Fruit fly (Drosophila melanogaster) whole organism, embryonic: ENCODE results near the gene loj.

ENCODE experiments used
- Abd-B ChIP-seq: fragments of 200-800 bp; sonication (Bioruptor generic); optimal IDR thresholded peaks from 2 replicates; lab custom pipeline; 2018; ENCODE audit warnings: missing biosample characterization, mild to moderate bottlenecking, missing genetic modification characterization, moderate library complexity
- CG14710 ChIP-seq: fragments of 200-800 bp; sonication (Bioruptor generic); optimal IDR thresholded peaks from 3 replicates; lab custom pipeline; 2019; ENCODE audit warnings: missing biosample characterization, mild to moderate bottlenecking, missing genetic modification characterization, moderate library complexity
- CG15011 ChIP-seq: fragments of 200-800 bp; sonication (Bioruptor generic); optimal IDR thresholded peaks from 3 replicates; lab custom pipeline; 2018; ENCODE audit warnings: missing biosample characterization, mild to moderate bottlenecking, missing genetic modification characterization
- CG15514 ChIP-seq: fragments of 200-800 bp; sonication (Bioruptor generic); optimal IDR thresholded peaks from 3 replicates; lab custom pipeline; 2017; ENCODE audit warnings: missing biosample characterization, missing genetic modification characterization, mild to moderate bottlenecking, moderate library complexity, missing genetic modification reagents
- CG17385 ChIP-seq: fragments of 200-800 bp; sonication (Bioruptor generic); optimal IDR thresholded peaks from 3 replicates; lab custom pipeline; 2018; ENCODE audit warnings: missing biosample characterization, mild to moderate bottlenecking, missing genetic modification characterization
- CG17829 ChIP-seq: fragments of 200-800 bp; optimal IDR thresholded peaks from 2 replicates; lab custom pipeline; 2019; ENCODE audit warnings: missing biosample characterization, mild to moderate bottlenecking, missing genetic modification characterization, moderate library complexity
- CG18476 ChIP-seq: fragments of 200-800 bp; sonication (Bioruptor generic); optimal IDR thresholded peaks from 2 replicates; lab custom pipeline; 2016; ENCODE audit warnings: missing biosample characterization, mild to moderate bottlenecking, missing genetic modification characterization
- CG2120 ChIP-seq: fragments of 200-800 bp; sonication (Bioruptor generic); optimal IDR thresholded peaks from 3 replicates; lab custom pipeline; 2016; ENCODE audit warnings: missing biosample characterization, missing genetic modification characterization
- CG2712 ChIP-seq: fragments of 200-800 bp; optimal IDR thresholded peaks from 3 replicates; lab custom pipeline; 2019; ENCODE audit warnings: missing biosample characterization, mild to moderate bottlenecking, missing genetic modification characterization, moderate library complexity
- CG30403 ChIP-seq: fragments of 200-800 bp; sonication (Bioruptor generic); optimal IDR thresholded peaks from 3 replicates; lab custom pipeline; 2016; ENCODE audit warnings: missing biosample characterization, missing genetic modification characterization
- CG31365 ChIP-seq: fragments of 200-800 bp; sonication (Bioruptor generic); optimal IDR thresholded peaks from 2 replicates; lab custom pipeline; 2018; ENCODE audit warnings: missing biosample characterization, mild to moderate bottlenecking, missing genetic modification characterization
- CG32767 ChIP-seq: fragments of 200-800 bp; sonication (Bioruptor generic); IDR thresholded peaks from 2 replicates; pipeline ENCODE4 v1.3.6; 2022; ENCODE audit warnings: missing biosample characterization, missing genetic modification characterization
- CG32772 ChIP-seq: fragments of 200-800 bp; sonication (Bioruptor generic); IDR thresholded peaks from 2 replicates; pipeline ENCODE4 v1.3.6; 2022; ENCODE audit warnings: missing biosample characterization, missing genetic modification characterization
- CG4617 ChIP-seq: fragments of 200-800 bp; sonication (Bioruptor generic); optimal IDR thresholded peaks from 3 replicates; lab custom pipeline; 2016; ENCODE audit warnings: missing biosample characterization, missing genetic modification characterization, borderline replicate concordance
- CG8478 ChIP-seq: fragments of >200 bp; optimal IDR thresholded peaks from 2 replicates; lab custom pipeline; 2018
- CG9876 ChIP-seq: fragments of 200-800 bp; sonication (Bioruptor generic); optimal IDR thresholded peaks from 2 replicates; lab custom pipeline; 2016; ENCODE audit warnings: missing biosample characterization, missing genetic modification characterization
- CHES-1-like ChIP-seq: fragments of 200-800 bp; sonication (Bioruptor generic); optimal IDR thresholded peaks from 2 replicates; lab custom pipeline; 2016; ENCODE audit warnings: missing biosample characterization, missing genetic modification characterization
- CoRest ChIP-seq: fragments of 200-800 bp; sonication (Bioruptor generic); optimal IDR thresholded peaks from 3 replicates; lab custom pipeline; 2018; ENCODE audit warnings: missing biosample characterization, mild to moderate bottlenecking, missing genetic modification characterization, moderate library complexity
- Dad ChIP-seq: fragments of 200-800 bp; sonication (Bioruptor generic); optimal IDR thresholded peaks from 3 replicates; lab custom pipeline; 2016; ENCODE audit warnings: missing biosample characterization, missing genetic modification characterization
- Dref ChIP-seq: fragments of 200-800 bp; sonication (Bioruptor generic); IDR thresholded peaks from 2 replicates; pipeline ENCODE4 v1.3.6; 2022; ENCODE audit warnings: missing biosample characterization, missing genetic modification characterization
- Ets65A ChIP-seq: fragments of 200-800 bp; sonication (Bioruptor generic); peaks from one replicate; lab custom pipeline; 2016; ENCODE audit warnings: missing biosample characterization, missing genetic modification characterization
- HLH54F ChIP-seq: fragments of 200-800 bp; sonication (Bioruptor generic); optimal IDR thresholded peaks from 3 replicates; lab custom pipeline; 2016; ENCODE audit warnings: missing biosample characterization, missing genetic modification characterization
- Lhr ChIP-seq: fragments of 200-800 bp; sonication (Bioruptor generic); optimal IDR thresholded peaks from 3 replicates; lab custom pipeline; 2017; ENCODE audit warnings: mild to moderate bottlenecking, missing biosample characterization, missing genetic modification reagents, missing genetic modification characterization
- Lpt ChIP-seq: fragments of >200 bp; optimal IDR thresholded peaks from 2 replicates; lab custom pipeline; 2018; ENCODE audit warnings: missing biosample characterization, missing genetic modification characterization
- MBD-R2 ChIP-seq: fragments of 200-800 bp; sonication (Bioruptor generic); IDR thresholded peaks from 2 replicates; pipeline ENCODE4 v1.3.6; 2022; ENCODE audit warnings: missing biosample characterization, missing genetic modification characterization
- NC2α ChIP-seq: fragments of 200-800 bp; sonication (Bioruptor generic); optimal IDR thresholded peaks from 2 replicates; lab custom pipeline; 2016; ENCODE audit warnings: missing biosample characterization, missing genetic modification characterization
- Nf-YB ChIP-seq: fragments of 200-800 bp; sonication (Bioruptor generic); optimal IDR thresholded peaks from 3 replicates; lab custom pipeline; 2019; ENCODE audit warnings: missing biosample characterization, mild to moderate bottlenecking, missing genetic modification characterization, moderate library complexity
- Poxn ChIP-seq: fragments of 200-800 bp; sonication (Bioruptor generic); IDR thresholded peaks from 2 replicates; pipeline ENCODE4 v1.3.6; 2022; ENCODE audit warnings: missing biosample characterization, missing genetic modification characterization
- Scr ChIP-seq: fragments of 200-800 bp; sonication (Bioruptor generic); IDR thresholded peaks from 2 replicates; pipeline ENCODE4 v1.3.6; 2022; ENCODE audit warnings: missing biosample characterization, missing genetic modification characterization; ENCODE audit not compliant: partially characterized antibody
- Trl ChIP-seq, 3 experiments: fragments of >200 bp in 2 of 3; fragments of 200-800 bp in 1 of 3; sonication (Bioruptor generic) in 1 of 3; optimal IDR thresholded peaks; 2 replicates in 1 of 3; 3 replicates in 2 of 3; lab custom pipeline; 2016 to 2017; ENCODE audit warnings: missing biosample characterization in 1 of 3, missing genetic modification characterization in 1 of 3
- ab ChIP-seq: fragments of 200-800 bp; sonication (Bioruptor generic); optimal IDR thresholded peaks from 2 replicates; lab custom pipeline; 2016; ENCODE audit warnings: missing biosample characterization, missing genetic modification characterization
- amos ChIP-seq: fragments of 200-800 bp; sonication (Bioruptor generic); IDR thresholded peaks from 2 replicates; pipeline ENCODE4 v1.3.6; 2022; ENCODE audit warnings: missing biosample characterization, missing genetic modification characterization; ENCODE audit not compliant: partially characterized antibody
- bbx ChIP-seq: fragments of 200-800 bp; sonication (Bioruptor generic); IDR thresholded peaks from 2 replicates; pipeline ENCODE4 v1.3.6; 2022; ENCODE audit warnings: missing biosample characterization, missing genetic modification characterization; ENCODE audit not compliant: partially characterized antibody
- chif ChIP-seq, 2 experiments: fragments of 200-800 bp; sonication (Bioruptor generic); optimal IDR thresholded peaks; 3 replicates each; lab custom pipeline; 2016; ENCODE audit warnings: missing biosample characterization in 2 of 2, missing genetic modification characterization in 2 of 2
- dmrt99B ChIP-seq: fragments of 200-800 bp; sonication (Bioruptor generic); optimal IDR thresholded peaks from 2 replicates; lab custom pipeline; 2018; ENCODE audit warnings: missing biosample characterization, mild to moderate bottlenecking, missing genetic modification characterization, moderate library complexity
- ham ChIP-seq: fragments of 200-800 bp; sonication (Bioruptor generic); IDR thresholded peaks from 2 replicates; pipeline ENCODE4 v1.3.6; 2022; ENCODE audit warnings: missing biosample characterization, missing genetic modification characterization
- hb ChIP-seq: fragments of 200-800 bp; sonication (Bioruptor generic); IDR thresholded peaks from 3 replicates; pipeline ENCODE4 v1.3.6; 2022; ENCODE audit warnings: missing biosample characterization, missing genetic modification characterization; ENCODE audit not compliant: partially characterized antibody
- hbn ChIP-seq: fragments of 200-800 bp; sonication (Bioruptor generic); IDR thresholded peaks from 2 replicates; pipeline ENCODE4 v1.3.6; 2022; ENCODE audit warnings: missing biosample characterization, missing genetic modification characterization; ENCODE audit not compliant: partially characterized antibody
- jumu ChIP-seq: fragments of 200-800 bp; sonication (Bioruptor generic); optimal IDR thresholded peaks from 3 replicates; lab custom pipeline; 2016; ENCODE audit warnings: missing biosample characterization, missing genetic modification characterization
- mld ChIP-seq: fragments of 200-800 bp; sonication (Bioruptor generic); IDR thresholded peaks from 3 replicates; pipeline ENCODE4 v1.3.6; 2022; ENCODE audit warnings: missing biosample characterization, missing genetic modification characterization; ENCODE audit not compliant: partially characterized antibody
- nerfin-2 ChIP-seq: fragments of 200-800 bp; sonication (Bioruptor generic); IDR thresholded peaks from 2 replicates; pipeline ENCODE4 v1.3.6; 2022; ENCODE audit warnings: missing biosample characterization, missing genetic modification characterization; ENCODE audit not compliant: partially characterized antibody
- row ChIP-seq: fragments of 200-800 bp; sonication (Bioruptor generic); IDR thresholded peaks from 3 replicates; pipeline ENCODE4 v1.3.6; 2022; ENCODE audit warnings: missing biosample characterization, missing genetic modification characterization
- sd ChIP-seq: fragments of 200-800 bp; sonication (Bioruptor generic); optimal IDR thresholded peaks from 3 replicates; lab custom pipeline; 2018; ENCODE audit warnings: missing biosample characterization, mild to moderate bottlenecking, missing genetic modification characterization, moderate library complexity
- sens ChIP-seq: fragments of 200-800 bp; sonication (Bioruptor generic); peaks from one replicate; lab custom pipeline; 2016; ENCODE audit warnings: missing biosample characterization, missing genetic modification characterization
- shn ChIP-seq: fragments of 200-800 bp; sonication (Bioruptor generic); optimal IDR thresholded peaks from 3 replicates; lab custom pipeline; 2016; ENCODE audit warnings: missing biosample characterization, missing genetic modification characterization
- sqz ChIP-seq: fragments of 200-800 bp; sonication (Bioruptor generic); optimal IDR thresholded peaks from 3 replicates; lab custom pipeline; 2018; ENCODE audit warnings: missing biosample characterization, mild to moderate bottlenecking, missing genetic modification characterization
- tll ChIP-seq, 2 experiments: fragments of 200-800 bp in 1 of 2; fragments of >200 bp in 1 of 2; sonication (Bioruptor generic) in 1 of 2; optimal IDR thresholded peaks; 2 replicates each; lab custom pipeline; 2017 to 2019; ENCODE audit warnings: missing biosample characterization in 2 of 2, missing genetic modification characterization in 2 of 2, mild to moderate bottlenecking in 1 of 2, moderate library complexity in 1 of 2
- ttk ChIP-seq: fragments of 200-800 bp; sonication (Bioruptor generic); IDR thresholded peaks from 2 replicates; pipeline ENCODE4 v2.1.2; 2022; ENCODE audit warnings: missing biosample characterization, missing genetic modification characterization
- tx ChIP-seq: fragments of 200-800 bp; sonication (Bioruptor generic); optimal IDR thresholded peaks from 2 replicates; lab custom pipeline; 2016; ENCODE audit warnings: missing biosample characterization, missing genetic modification characterization
- wek ChIP-seq: fragments of 200-800 bp; sonication (Bioruptor generic); optimal IDR thresholded peaks from 3 replicates; lab custom pipeline; 2018; ENCODE audit warnings: missing biosample characterization, mild to moderate bottlenecking, missing genetic modification characterization, moderate library complexity

The loj gene

DNA sequence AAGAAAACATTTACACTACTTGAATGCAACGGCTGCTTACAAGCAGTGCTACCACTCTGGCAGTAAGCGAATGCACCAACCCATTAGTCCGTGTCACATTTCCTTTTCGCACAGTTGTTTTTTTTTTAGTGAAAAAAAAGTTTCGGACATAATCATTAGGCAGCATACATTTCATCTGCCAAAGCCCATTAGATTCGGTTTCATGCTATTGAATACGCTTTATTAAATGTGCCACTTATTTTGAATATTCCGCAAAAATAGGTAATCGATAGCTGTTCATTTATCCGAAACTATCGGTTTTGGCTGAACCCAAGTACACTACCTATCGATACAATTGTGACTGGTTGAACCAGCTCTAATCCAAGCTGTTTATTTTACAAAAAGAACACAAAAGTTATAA, 40.0 kb upstream of the loj start, which contains the start of gene tant (continued):
- TF ChIP-seq wek (GFP tag; lab: Kevin White, UChicago), result no peak
- no peak for TF ChIP-seq ab (GFP tag; lab: Kevin White, UChicago)
- peak; percentile 8 for TF ChIP-seq CG17829
- peak; percentile 95 for TF ChIP-seq CG31365 (tag; lab: Kevin White, UChicago)
- peak; percentile 96 for TF ChIP-seq Ets65A (GFP tag; lab: Kevin White, UChicago)
- no peak for TF ChIP-seq ttk (GFP tag; lab: Robert Waterston, UW)
- peak; percentile 85 for TF ChIP-seq bbx (GFP tag; lab: Robert Waterston, UW)
- peak; percentile 75 for TF ChIP-seq sens
- no peak for TF ChIP-seq CG15011 (GFP tag; lab: Kevin White, UChicago)
- peak; percentile 66 for TF ChIP-seq CoRest
- TF ChIP-seq chif (GFP tag; optimal IDR thresholded peaks at IDR 0.05; lab: Kevin White, UChicago), result peak in 1 of 2 experiments; percentile 13
- TF ChIP-seq hb (GFP tag; lab: Robert Waterston, UW), result peak; percentile 81
- TF ChIP-seq CG14710 (tag; lab: Kevin White, UChicago), result peak; percentile 99
- TF ChIP-seq CG8478 (lab: Kevin White, UChicago), result peak; percentile 96
- TF ChIP-seq CG30403 (GFP tag; lab: Kevin White, UChicago), result peak; percentile 6
- TF ChIP-seq shn, result peak; percentile 16
- no peak for TF ChIP-seq CG18476 (GFP tag; lab: Kevin White, UChicago)
- peak; percentile 51 for TF ChIP-seq MBD-R2 (GFP tag; lab: Robert Waterston, UW)
- peak; percentile 26; the same call in 1 of the 3 replicates for TF ChIP-seq row (GFP tag; lab: Robert Waterston, UW)
- peak; percentile 16 for TF ChIP-seq CG2120 (GFP tag; lab: Kevin White, UChicago)
- no peak for TF ChIP-seq dmrt99B
- TF ChIP-seq hbn (GFP tag; lab: Robert Waterston, UW), result peak; percentile 79
- peak; percentile 30 for TF ChIP-seq jumu (GFP tag; lab: Kevin White, UChicago)
- TF ChIP-seq CG32772 (GFP tag; lab: Robert Waterston, UW), result no peak
- TF ChIP-seq Lhr, result peak; percentile 74
- peak; percentile 82 for TF ChIP-seq nerfin-2
- TF ChIP-seq mld (GFP tag; lab: Robert Waterston, UW), result peak; percentile 79
- TF ChIP-seq Trl (optimal IDR thresholded peaks at IDR 0.05; lab: Kevin White, UChicago), result no peak
- TF ChIP-seq Trl (GFP tag; optimal IDR thresholded peaks at IDR 0.05; lab: Kevin White, UChicago), result no peak
- TF ChIP-seq ham, result no peak
- TF ChIP-seq Poxn (GFP tag; lab: Robert Waterston, UW), result no peak
- TF ChIP-seq amos (GFP tag; lab: Robert Waterston, UW), result peak; percentile 92
- TF ChIP-seq Abd-B (GFP tag; lab: Kevin White, UChicago), result peak; percentile 43
- TF ChIP-seq CHES-1-like (GFP tag; lab: Kevin White, UChicago), result peak; percentile 53
- peak; percentile 36 for TF ChIP-seq CG9876 (GFP tag; lab: Kevin White, UChicago)
- TF ChIP-seq tll (GFP tag; optimal IDR thresholded peaks at IDR 0.05; lab: Kevin White, UChicago), result peak; percentile 7 to 33
- TF ChIP-seq Dad, result peak; percentile 15
- no peak for TF ChIP-seq CG32767 (GFP tag; lab: Robert Waterston, UW)
- TF ChIP-seq HLH54F (GFP tag; lab: Kevin White, UChicago), result no peak
- peak; percentile 91 for TF ChIP-seq CG15514 (GFP tag; lab: Kevin White, UChicago)
- peak; percentile 84 for TF ChIP-seq Dref
- no peak for TF ChIP-seq CG17385
- TF ChIP-seq CG2712 (tag; lab: Kevin White, UChicago), result peak; percentile 22
- TF ChIP-seq Nf-YB (GFP tag; lab: Kevin White, UChicago), result peak; percentile 87
- TF ChIP-seq sd (tag; lab: Kevin White, UChicago), result no peak
- no peak for TF ChIP-seq sqz (GFP tag; lab: Kevin White, UChicago)
- no peak for TF ChIP-seq NC2α (GFP tag; lab: Kevin White, UChicago)
- no peak for TF ChIP-seq tx
- peak; percentile 95 for TF ChIP-seq Scr (GFP tag; lab: Robert Waterston, UW)
- TF ChIP-seq Lpt, result no peak
- TF ChIP-seq CG4617 (GFP tag; lab: Kevin White, UChicago), result peak; percentile 86
